Fruit fly (Drosophila melanogaster) whole organism, embryonic: ENCODE data around the gene holn1.

Experiments
- Adf1 ChIP-seq: fragments of 200-800 bp; sonication (Bioruptor generic); IDR thresholded peaks from 2 replicates; pipeline ENCODE4 v1.3.6; 2022; ENCODE audit warnings: missing biosample characterization, missing genetic modification characterization
- BEAF-32 ChIP-seq: fragments of 200-800 bp; sonication (Bioruptor generic); optimal IDR thresholded peaks from 3 replicates; lab custom pipeline; 2017; ENCODE audit warnings: missing biosample characterization, missing genetic modification characterization, mild to moderate bottlenecking, moderate library complexity, missing genetic modification reagents
- CG10274 ChIP-seq: fragments of 200-800 bp; sonication (Bioruptor generic); optimal IDR thresholded peaks from 3 replicates; lab custom pipeline; 2017; ENCODE audit warnings: missing biosample characterization, mild to moderate bottlenecking, missing genetic modification characterization
- CG10431 ChIP-seq: fragments of 200-800 bp; sonication (Bioruptor generic); optimal IDR thresholded peaks from 3 replicates; lab custom pipeline; 2018; ENCODE audit warnings: missing biosample characterization, mild to moderate bottlenecking, missing genetic modification characterization
- CG10462 ChIP-seq: fragments of 200-800 bp; sonication (Bioruptor generic); optimal IDR thresholded peaks from 2 replicates; lab custom pipeline; 2016; ENCODE audit warnings: missing biosample characterization, missing genetic modification characterization
- CG10959 ChIP-seq: fragments of 200-800 bp; sonication (Bioruptor generic); IDR thresholded peaks from 2 replicates; pipeline ENCODE4 v1.3.6; 2022; ENCODE audit warnings: missing biosample characterization, missing genetic modification characterization
- CG11093 ChIP-seq: fragments of 200-800 bp; sonication (Bioruptor generic); IDR thresholded peaks from 3 replicates; pipeline ENCODE4 v1.3.6; 2022; ENCODE audit warnings: missing biosample characterization, missing genetic modification characterization
- CG11560 ChIP-seq: fragments of 200-800 bp; sonication (Bioruptor generic); IDR thresholded peaks from 3 replicates; pipeline ENCODE4 v1.3.6; 2022; ENCODE audit warnings: missing biosample characterization, missing genetic modification characterization
- CG11695 ChIP-seq: fragments of 200-800 bp; sonication (Bioruptor generic); IDR thresholded peaks from 3 replicates; pipeline ENCODE4 v1.3.6; 2022; ENCODE audit warnings: missing biosample characterization, missing genetic modification characterization
- CG12236 ChIP-seq: fragments of 200-800 bp; sonication (Bioruptor generic); optimal IDR thresholded peaks from 2 replicates; lab custom pipeline; 2016; ENCODE audit warnings: missing biosample characterization, missing genetic modification characterization
- CG15073 ChIP-seq: fragments of 200-800 bp; sonication (Bioruptor generic); optimal IDR thresholded peaks from 2 replicates; lab custom pipeline; 2016; ENCODE audit warnings: missing biosample characterization, missing genetic modification characterization
- CG15514 ChIP-seq: fragments of 200-800 bp; sonication (Bioruptor generic); optimal IDR thresholded peaks from 3 replicates; lab custom pipeline; 2017; ENCODE audit warnings: missing biosample characterization, missing genetic modification characterization, mild to moderate bottlenecking, moderate library complexity, missing genetic modification reagents
- CG17186 ChIP-seq: fragments of 200-800 bp; sonication (Bioruptor generic); optimal IDR thresholded peaks from 3 replicates; lab custom pipeline; 2017; ENCODE audit warnings: missing biosample characterization, missing genetic modification reagents, missing genetic modification characterization
- CG18011 ChIP-seq: fragments of 200-800 bp; sonication (Bioruptor generic); optimal IDR thresholded peaks from 2 replicates; lab custom pipeline; 2017; ENCODE audit warnings: missing biosample characterization, missing genetic modification characterization, mild to moderate bottlenecking, moderate library complexity, missing genotype
- CG18476 ChIP-seq: fragments of 200-800 bp; sonication (Bioruptor generic); optimal IDR thresholded peaks from 2 replicates; lab custom pipeline; 2016; ENCODE audit warnings: missing biosample characterization, mild to moderate bottlenecking, missing genetic modification characterization
- CG2116 ChIP-seq: fragments of 200-800 bp; sonication (Bioruptor generic); optimal IDR thresholded peaks from 3 replicates; lab custom pipeline; 2018; ENCODE audit warnings: missing biosample characterization, mild to moderate bottlenecking, missing genetic modification characterization
- CG2129 ChIP-seq: fragments of 200-800 bp; sonication (Bioruptor generic); IDR thresholded peaks from 2 replicates; pipeline ENCODE4 v1.3.6; 2022; ENCODE audit warnings: missing biosample characterization, missing genetic modification characterization; ENCODE audit not compliant: partially characterized antibody
- CG30020 ChIP-seq: fragments of 200-800 bp; optimal IDR thresholded peaks from 2 replicates; lab custom pipeline; 2019; ENCODE audit warnings: missing biosample characterization, mild to moderate bottlenecking, missing genetic modification characterization, moderate library complexity
- CG42726 ChIP-seq: fragments of 200-800 bp; sonication (Bioruptor generic); IDR thresholded peaks from 2 replicates; pipeline ENCODE4 v1.3.6; 2022; ENCODE audit warnings: missing biosample characterization, missing genetic modification characterization; ENCODE audit not compliant: partially characterized antibody
- CG6272 ChIP-seq: fragments of 200-800 bp; sonication (Bioruptor generic); IDR thresholded peaks from 2 replicates; pipeline ENCODE4 v1.3.6; 2022; ENCODE audit warnings: missing biosample characterization, missing genetic modification characterization
- CG6791 ChIP-seq: fragments of 200-800 bp; sonication (Bioruptor generic); IDR thresholded peaks from 3 replicates; pipeline ENCODE4 v1.3.6; 2022; ENCODE audit warnings: missing biosample characterization, missing genetic modification characterization; ENCODE audit not compliant: partially characterized antibody
- CG7928 ChIP-seq: fragments of 200-800 bp; sonication (Bioruptor generic); optimal IDR thresholded peaks from 2 replicates; lab custom pipeline; 2017; ENCODE audit warnings: missing biosample characterization, mild to moderate bottlenecking, missing genetic modification characterization
- CG8089 ChIP-seq: fragments of 200-800 bp; sonication (Bioruptor generic); optimal IDR thresholded peaks from 3 replicates; lab custom pipeline; 2016; ENCODE audit warnings: missing biosample characterization, missing genetic modification characterization
- CG8924 ChIP-seq: fragments of 200-800 bp; optimal IDR thresholded peaks from 3 replicates; lab custom pipeline; 2019; ENCODE audit warnings: missing biosample characterization, mild to moderate bottlenecking, missing genetic modification characterization, moderate library complexity
- CG9437 ChIP-seq: fragments of 200-800 bp; sonication (Bioruptor generic); optimal IDR thresholded peaks from 2 replicates; lab custom pipeline; 2018; ENCODE audit warnings: missing biosample characterization, mild to moderate bottlenecking, missing genetic modification characterization
- Chrac-16 ChIP-seq: fragments of 200-800 bp; sonication (Bioruptor generic); optimal IDR thresholded peaks from 3 replicates; lab custom pipeline; 2016; ENCODE audit warnings: missing biosample characterization, missing genetic modification characterization
- Dll ChIP-seq: fragments of 200-800 bp; sonication (Bioruptor generic); IDR thresholded peaks from 4 replicates; pipeline ENCODE4 v1.3.6; 2022; ENCODE audit warnings: missing biosample characterization, missing genetic modification characterization; ENCODE audit not compliant: partially characterized antibody
- Doc3 ChIP-seq: fragments of 200-800 bp; sonication (Bioruptor generic); IDR thresholded peaks from 3 replicates; pipeline ENCODE4 v1.3.6; 2022; ENCODE audit warnings: missing biosample characterization, missing genetic modification characterization; ENCODE audit not compliant: partially characterized antibody
- HHEX ChIP-seq: fragments of 200-800 bp; sonication (Bioruptor generic); optimal IDR thresholded peaks from 3 replicates; lab custom pipeline; 2017; ENCODE audit warnings: missing biosample characterization, mild to moderate bottlenecking, missing genetic modification characterization, missing genetic modification reagents
- Hmr ChIP-seq: fragments of 200-800 bp; sonication (Bioruptor generic); optimal IDR thresholded peaks from 3 replicates; lab custom pipeline; 2017; ENCODE audit warnings: mild to moderate bottlenecking, missing biosample characterization, missing genetic modification reagents, missing genetic modification characterization
- NK7.1 ChIP-seq: fragments of 200-800 bp; sonication (Bioruptor generic); optimal IDR thresholded peaks from 3 replicates; lab custom pipeline; 2016; ENCODE audit warnings: missing biosample characterization, missing genetic modification characterization
- Oli ChIP-seq: fragments of 200-800 bp; sonication (Bioruptor generic); optimal IDR thresholded peaks from 2 replicates; lab custom pipeline; 2018; ENCODE audit warnings: missing biosample characterization, mild to moderate bottlenecking, missing genetic modification characterization, moderate library complexity
- Sox102F ChIP-seq: fragments of 200-800 bp; sonication (Bioruptor generic); optimal IDR thresholded peaks from 2 replicates; lab custom pipeline; 2018; ENCODE audit warnings: missing biosample characterization, mild to moderate bottlenecking, missing genetic modification characterization, moderate library complexity
- Stat92E ChIP-seq, 3 experiments: fragments of >200 bp in 2 of 3; fragments of 200-800 bp in 1 of 3; sonication (Bioruptor generic) in 1 of 3; optimal IDR thresholded peaks; 2 replicates each; lab custom pipeline; 2017 to 2019; ENCODE audit warnings: missing biosample characterization in 3 of 3, missing genetic modification characterization in 3 of 3, mild to moderate bottlenecking in 1 of 3, moderate library complexity in 1 of 3
- Taf1 ChIP-seq: fragments of 200-800 bp; sonication (Bioruptor generic); IDR thresholded peaks from 2 replicates; pipeline ENCODE4 v1.3.6; 2022; ENCODE audit warnings: missing biosample characterization, missing genetic modification characterization
- Tbp ChIP-seq: fragments of >200 bp; optimal IDR thresholded peaks from 2 replicates; lab custom pipeline; 2018; ENCODE audit warnings: missing biosample characterization, missing genetic modification characterization
- cas ChIP-seq: fragments of 200-800 bp; sonication (Bioruptor generic); IDR thresholded peaks from 2 replicates; pipeline ENCODE4 v1.3.6; 2022; ENCODE audit warnings: missing biosample characterization, missing genetic modification characterization
- dan ChIP-seq: fragments of 200-800 bp; sonication (Bioruptor generic); IDR thresholded peaks from 2 replicates; pipeline ENCODE4 v1.3.6; 2022; ENCODE audit warnings: missing biosample characterization, missing genetic modification characterization
- gro ChIP-seq: fragments of 200-800 bp; sonication (Bioruptor generic); optimal IDR thresholded peaks from 2 replicates; lab custom pipeline; 2016; ENCODE audit warnings: missing biosample characterization, missing genetic modification characterization
- inv ChIP-seq: fragments of 200-800 bp; sonication (Bioruptor generic); IDR thresholded peaks from 2 replicates; pipeline ENCODE4 v1.3.6; 2022; ENCODE audit warnings: missing biosample characterization, missing genetic modification characterization; ENCODE audit not compliant: partially characterized antibody
- mirr ChIP-seq: fragments of 200-800 bp; sonication (Bioruptor generic); optimal IDR thresholded peaks from 3 replicates; lab custom pipeline; 2018; ENCODE audit warnings: missing biosample characterization, mild to moderate bottlenecking, missing genetic modification characterization
- nerfin-2 ChIP-seq: fragments of 200-800 bp; sonication (Bioruptor generic); IDR thresholded peaks from 2 replicates; pipeline ENCODE4 v1.3.6; 2022; ENCODE audit warnings: missing biosample characterization, missing genetic modification characterization; ENCODE audit not compliant: partially characterized antibody
- oc ChIP-seq: fragments of 200-800 bp; sonication (Bioruptor generic); optimal IDR thresholded peaks from 2 replicates; lab custom pipeline; 2018; ENCODE audit warnings: missing biosample characterization, mild to moderate bottlenecking, missing genetic modification characterization, moderate library complexity
- pzg ChIP-seq: fragments of 200-800 bp; sonication (Bioruptor generic); optimal IDR thresholded peaks from 3 replicates; lab custom pipeline; 2018; ENCODE audit warnings: missing biosample characterization, mild to moderate bottlenecking, missing genetic modification characterization, moderate library complexity
- ro ChIP-seq: fragments of 200-800 bp; sonication (Bioruptor generic); IDR thresholded peaks from 2 replicates; pipeline ENCODE4 v1.3.6; 2022; ENCODE audit warnings: missing biosample characterization, missing genetic modification characterization
- sens ChIP-seq: fragments of 200-800 bp; sonication (Bioruptor generic); peaks from one replicate; lab custom pipeline; 2016; ENCODE audit warnings: missing biosample characterization, missing genetic modification characterization
- sim ChIP-seq: fragments of 200-800 bp; sonication (Bioruptor generic); IDR thresholded peaks from 2 replicates; pipeline ENCODE4 v1.3.6; 2022; ENCODE audit warnings: missing biosample characterization, missing genetic modification characterization
- sob ChIP-seq: fragments of 200-800 bp; sonication (Bioruptor generic); IDR thresholded peaks from 2 replicates; pipeline ENCODE4 v1.3.6; 2022; ENCODE audit warnings: missing biosample characterization, missing genetic modification characterization
- toy ChIP-seq: fragments of 200-800 bp; sonication (Bioruptor generic); IDR thresholded peaks from 2 replicates; pipeline ENCODE4 v1.3.6; 2022; ENCODE audit warnings: missing biosample characterization, missing genetic modification characterization
- usp ChIP-seq: fragments of >200 bp; optimal IDR thresholded peaks from 2 replicates; lab custom pipeline; 2017; ENCODE audit warnings: missing biosample characterization, missing genetic modification characterization
- vfl ChIP-seq: fragments of 200-800 bp; sonication (Bioruptor generic); optimal IDR thresholded peaks from 2 replicates; lab custom pipeline; 2016; ENCODE audit warnings: missing biosample characterization, missing genetic modification characterization

holn1 gene

dm6 chr2L:10483073-10483472, 47.3 kb downstream of the holn1 start, which contains the start of gene Grip75 (continued):
- no peak for TF ChIP-seq CG10462 (GFP tag; lab: Kevin White, UChicago)
- TF ChIP-seq sens (GFP tag; lab: Kevin White, UChicago), result peak; percentile 21
- no peak for TF ChIP-seq gro
- TF ChIP-seq CG10274 (GFP tag; lab: Kevin White, UChicago), result no peak
- TF ChIP-seq Doc3 (GFP tag; lab: Robert Waterston, UW), result peak; percentile 29; the same call in 1 of the 3 replicates
- peak; percentile 72 for TF ChIP-seq CG15514 (GFP tag; lab: Kevin White, UChicago)
- TF ChIP-seq dan (GFP tag; lab: Robert Waterston, UW), result no peak
- TF ChIP-seq BEAF-32, result peak; percentile 62
- TF ChIP-seq Hmr (GFP tag; lab: Kevin White, UChicago), result no peak
- 0 out of 2 replicates have a peak, but pooled peaks have one; percentile 20 for TF ChIP-seq CG2129 (GFP tag; lab: Robert Waterston, UW)
- no peak for TF ChIP-seq CG15073 (GFP tag; lab: Kevin White, UChicago)
- TF ChIP-seq NK7.1 (GFP tag; lab: Kevin White, UChicago), result no peak
- TF ChIP-seq vfl (GFP tag; lab: Kevin White, UChicago), result no peak
- no peak for TF ChIP-seq oc (tag; lab: Kevin White, UChicago)
- TF ChIP-seq Stat92E (GFP tag; optimal IDR thresholded peaks at IDR 0.05; lab: Kevin White, UChicago), result no peak
- TF ChIP-seq Sox102F (GFP tag; lab: Kevin White, UChicago), result no peak
- no peak for TF ChIP-seq CG8089
- peak; percentile 66; the same call in 1 of the 2 replicates for TF ChIP-seq nerfin-2
- no peak for TF ChIP-seq CG9437 (GFP tag; lab: Kevin White, UChicago)
- TF ChIP-seq CG7928, result no peak
- no peak for TF ChIP-seq Chrac-16 (GFP tag; lab: Kevin White, UChicago)
- TF ChIP-seq CG10959 (GFP tag; lab: Robert Waterston, UW), result no peak
- no peak for TF ChIP-seq ro
- no peak for TF ChIP-seq CG11093 (GFP tag; lab: Robert Waterston, UW)
- TF ChIP-seq CG30020 (tag; lab: Kevin White, UChicago), result peak; percentile 21
- TF ChIP-seq Adf1 (GFP tag; lab: Robert Waterston, UW), result no peak
- peak; percentile 57 for TF ChIP-seq pzg (GFP tag; lab: Kevin White, UChicago)
- no peak for TF ChIP-seq CG10431 (GFP tag; lab: Kevin White, UChicago)
- TF ChIP-seq CG12236, result no peak
- TF ChIP-seq CG8924, result no peak
- TF ChIP-seq Dll (GFP tag; lab: Robert Waterston, UW), result peak; percentile 63; the same call in 3 of the 4 replicates
- TF ChIP-seq inv (GFP tag; lab: Robert Waterston, UW), result no peak
- TF ChIP-seq CG11560, result no peak
- TF ChIP-seq HHEX (GFP tag; lab: Kevin White, UChicago), result no peak
- TF ChIP-seq cas (GFP tag; lab: Robert Waterston, UW), result no peak
- 0 out of 2 replicates have a peak, but pooled peaks have one; percentile 32 for TF ChIP-seq CG42726 (GFP tag; lab: Robert Waterston, UW)
- TF ChIP-seq CG11695 (GFP tag; lab: Robert Waterston, UW), result no peak
- peak; percentile 75 for TF ChIP-seq CG6791 (GFP tag; lab: Robert Waterston, UW)
- TF ChIP-seq Oli, result no peak
- TF ChIP-seq Taf1 (GFP tag; lab: Robert Waterston, UW), result no peak
- peak; percentile 41 for TF ChIP-seq CG2116 (GFP tag; lab: Kevin White, UChicago)
- TF ChIP-seq CG17186 (GFP tag; lab: Kevin White, UChicago), result peak; percentile 4
- TF ChIP-seq Tbp, result no peak
- no peak for TF ChIP-seq sob (GFP tag; lab: Robert Waterston, UW)
- no peak for TF ChIP-seq sim
- no peak for TF ChIP-seq CG18011 (GFP tag; lab: Kevin White, UChicago)
- no peak for TF ChIP-seq toy
- TF ChIP-seq mirr (GFP tag; lab: Kevin White, UChicago), result no peak
- TF ChIP-seq CG18476 (GFP tag; lab: Kevin White, UChicago), result no peak
- TF ChIP-seq CG6272 (GFP tag; lab: Robert Waterston, UW), result no peak
- TF ChIP-seq usp (GFP tag; lab: Kevin White, UChicago), result no peak
